Fruit fly (Drosophila melanogaster): ENCODE measurements around the gene CG14109.

CG14109 gene

dm6 chr3L:13410999-13411398 lies 29.7 kb upstream of the CG14109 start (continued):
- TF ChIP-seq nau (GFP tag; optimal IDR thresholded peaks at IDR 0.05) (no peak), CG17385 (GFP tag; optimal IDR thresholded peaks at IDR 0.05) (no peak), chinmo (GFP tag; IDR thresholded peaks at IDR 0.05; ENCODE audit: partially characterized antibody) (0 out of 4 replicates have a peak, but pooled peaks have one; percentile 31), CG7556 (GFP tag; optimal IDR thresholded peaks at IDR 0.05) (no peak), ewg (GFP tag; optimal IDR thresholded peaks at IDR 0.05) (no peak), dmrt99B (tag; optimal IDR thresholded peaks at IDR 0.05) (no peak), hth (optimal IDR thresholded peaks at IDR 0.05) (no peak), CG4730 (GFP tag; IDR thresholded peaks at IDR 0.05) (no peak), chn (GFP tag; optimal IDR thresholded peaks at IDR 0.05) (peak; percentile 13), CG7271 (tag; optimal IDR thresholded peaks at IDR 0.05) (no peak), CG6175 (GFP tag; IDR thresholded peaks at IDR 0.05) (no peak), CG18599 (GFP tag; optimal IDR thresholded peaks at IDR 0.05) (no peak), CG1792 (GFP tag; optimal IDR thresholded peaks at IDR 0.05) (no peak), gro (GFP tag; optimal IDR thresholded peaks at IDR 0.05) (no peak), H15 (GFP tag; IDR thresholded peaks at IDR 0.05) (0 out of 3 replicates have a peak, but pooled peaks have one; percentile 9), CG34224 (GFP tag; IDR thresholded peaks at IDR 0.05; ENCODE audit: partially characterized antibody) (no peak), dysf (GFP tag; IDR thresholded peaks at IDR 0.05) (no peak), CG8478 (optimal IDR thresholded peaks at IDR 0.05) (no peak), stc (GFP tag; IDR thresholded peaks at IDR 0.05) (no peak), trh (GFP tag; optimal IDR thresholded peaks at IDR 0.05) (no peak), CG11247 (GFP tag; IDR thresholded peaks at IDR 0.05) (peak; percentile 57), CG15514 (GFP tag; optimal IDR thresholded peaks at IDR 0.05) (no peak), Abd-B (GFP tag; optimal IDR thresholded peaks at IDR 0.05) (no peak), dimm (GFP tag; IDR thresholded peaks at IDR 0.05) (no peak), stwl (tag; optimal IDR thresholded peaks at IDR 0.05) (peak; percentile 61), hb (GFP tag; IDR thresholded peaks at IDR 0.05; ENCODE audit: partially characterized antibody) (no peak), maf-S (GFP tag; optimal IDR thresholded peaks at IDR 0.05) (no peak), ranshi (GFP tag; IDR thresholded peaks at IDR 0.05) (no peak), CG10209 (GFP tag; optimal IDR thresholded peaks at IDR 0.05) (no peak), CG2120 (GFP tag; optimal IDR thresholded peaks at IDR 0.05) (peak; percentile 39), B-H1 (GFP tag; IDR thresholded peaks at IDR 0.05) (no peak), jumu (GFP tag; optimal IDR thresholded peaks at IDR 0.05) (peak; percentile 15), CG11093 (GFP tag; IDR thresholded peaks at IDR 0.05) (no peak), Side (GFP tag; optimal IDR thresholded peaks at IDR 0.05) (no peak), Pdp1 (GFP tag; optimal IDR thresholded peaks at IDR 0.05) (peak; percentile 33 to 47), MTF-1 (GFP tag; optimal IDR thresholded peaks at IDR 0.05; ENCODE audit: borderline replicate concordance) (no peak), CG13894 (tag; optimal IDR thresholded peaks at IDR 0.05) (no peak), Hr78 (GFP tag; optimal IDR thresholded peaks at IDR 0.05) (no peak), Neu2 (GFP tag; optimal IDR thresholded peaks at IDR 0.05; ENCODE audit: borderline replicate concordance) (no peak), CG1603 (tag; optimal IDR thresholded peaks at IDR 0.05) (peak; percentile 49), CG12659 (GFP tag; optimal IDR thresholded peaks at IDR 0.05) (no peak), corto (GFP tag; optimal IDR thresholded peaks at IDR 0.05) (no peak), CG12942 (GFP tag; optimal IDR thresholded peaks at IDR 0.05) (no peak), CG14441 (GFP tag; IDR thresholded peaks at IDR 0.05) (no peak), seq (GFP tag; IDR thresholded peaks at IDR 0.05) (no peak), D19A (tag; optimal IDR thresholded peaks at IDR 0.05) (peak; percentile 14), zfh2 (GFP tag; optimal IDR thresholded peaks at IDR 0.05) (no peak), Hsf (GFP tag; optimal IDR thresholded peaks at IDR 0.05) (peak; percentile 50), scrt (GFP tag; optimal IDR thresholded peaks at IDR 0.05) (no peak), wor (GFP tag; IDR thresholded peaks at IDR 0.05) (no peak), BtbVII (GFP tag; optimal IDR thresholded peaks at IDR 0.05) (no peak)
